Fruit fly (Drosophila melanogaster) S2 (cell line): ENCODE results near the gene Ugt37A1.

Experiments used
- CG8478 ChIP-seq: fragments of >200 bp; optimal IDR thresholded peaks from 2 replicates; lab custom pipeline; 2018
- CTCF ChIP-seq, 2 experiments: fragments of >200 bp; optimal IDR thresholded peaks; 2 replicates each; lab custom pipeline; 2018

DNA sequence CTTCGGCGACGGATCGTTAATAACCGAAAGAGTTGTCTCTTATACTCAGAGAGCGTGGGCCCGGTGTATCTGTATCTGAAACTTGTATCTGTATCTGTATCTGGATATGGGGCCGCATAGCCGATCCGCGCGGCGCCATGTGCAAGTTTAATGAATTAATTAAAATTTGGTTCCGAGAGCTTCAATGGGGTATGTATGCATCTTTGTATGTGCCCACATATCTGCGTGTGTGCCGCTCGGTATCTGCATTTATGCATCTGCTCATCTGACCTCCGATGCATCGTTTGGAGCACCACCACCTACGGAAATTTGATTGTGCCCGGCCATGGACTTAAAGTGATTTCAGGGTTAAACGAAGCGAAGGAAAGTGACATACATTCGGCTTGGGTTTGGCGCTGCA is 21.2 kb downstream of the Ugt37A1 start:
- no peak for TF ChIP-seq CTCF (optimal IDR thresholded peaks at IDR 0.05; lab: Kevin White, UChicago)
- no peak for TF ChIP-seq CG8478
